Worm (Caenorhabditis elegans): Measurements from ENCODE around the gene C44B9.2.

Gene C44B9.2

ce11 chrIII:10875132-10875531 lies at the start of gene C44B9.2:
C44B9.2 (plus strand) TSS chrIII:10875432.
- no peak for TF ChIP-seq lin-13 (tag; optimal IDR thresholded peaks at IDR 0.05)
- TF ChIP-seq mab-5 (tag; optimal IDR thresholded peaks at IDR 0.05) = no peak
- no peak for TF ChIP-seq bed-3 (GFP tag; optimal IDR thresholded peaks at IDR 0.05)
- no peak for TF ChIP-seq mep-1 (tag; optimal IDR thresholded peaks at IDR 0.05)
- TF ChIP-seq ztf-11 (tag; optimal IDR thresholded peaks at IDR 0.05) = no peak
- TF ChIP-seq unc-39 (tag; optimal IDR thresholded peaks at IDR 0.05) = no peak

- TF ChIP-seq pha-4 (tag; optimal IDR thresholded peaks at IDR 0.05) = no peak
- TF ChIP-seq elt-1 (tag; optimal IDR thresholded peaks at IDR 0.05; ENCODE audit: borderline replicate concordance, insufficient read depth) = peak; percentile 59
- peak; percentile 6 for TF ChIP-seq zip-8 (tag; optimal IDR thresholded peaks at IDR 0.05)
Measured at ce11 chrIII:10831483-10831882, 43.7 kb upstream of the C44B9.2 start.

ce11 chrIII:10832636-10833035 lies 42.6 kb upstream of the C44B9.2 start, which contains the start of gene sbsp-1:
sbsp-1 (plus strand) TSS chrIII:10832936.
- TF ChIP-seq zip-8 (tag; optimal IDR thresholded peaks at IDR 0.05) (no peak), lsy-2 (tag; optimal IDR thresholded peaks at IDR 0.05) (no peak), unc-39 (tag; optimal IDR thresholded peaks at IDR 0.05) (no peak), ztf-11 (tag; optimal IDR thresholded peaks at IDR 0.05) (no peak), ham-2 (GFP tag; optimal IDR thresholded peaks at IDR 0.05) (no peak), mls-2 (tag; optimal IDR thresholded peaks at IDR 0.05) (no peak), nhr-28 (tag; optimal IDR thresholded peaks at IDR 0.05) (no peak), elt-3 (tag; optimal IDR thresholded peaks at IDR 0.05) (no peak), bed-3 (GFP tag; optimal IDR thresholded peaks at IDR 0.05) (no peak), nhr-76 (tag; optimal IDR thresholded peaks at IDR 0.05) (no peak), lin-13 (tag; optimal IDR thresholded peaks at IDR 0.05) (no peak), hlh-1 (tag; optimal IDR thresholded peaks at IDR 0.05) (no peak), nhr-237 (tag; optimal IDR thresholded peaks at IDR 0.05) (no peak), mep-1 (tag; optimal IDR thresholded peaks at IDR 0.05) (no peak), nhr-2 (tag; optimal IDR thresholded peaks at IDR 0.05) (no peak), M03D4.4 (tag; optimal IDR thresholded peaks at IDR 0.05) (no peak)

- TF ChIP-seq nhr-28 (tag; optimal IDR thresholded peaks at IDR 0.05) (no peak), unc-120 (tag; optimal IDR thresholded peaks at IDR 0.05; ENCODE audit: poor library complexity, severe bottlenecking) (no peak), mep-1 (tag; optimal IDR thresholded peaks at IDR 0.05) (peak; percentile 47), nhr-12 (tag; optimal IDR thresholded peaks at IDR 0.05) (no peak), lsy-2 (tag; optimal IDR thresholded peaks at IDR 0.05) (peak; percentile 54), ces-1 (GFP tag; optimal IDR thresholded peaks at IDR 0.05) (peak; percentile 56), pha-4 (tag; optimal IDR thresholded peaks at IDR 0.05) (peak; percentile 52), nhr-237 (tag; optimal IDR thresholded peaks at IDR 0.05) (peak; percentile 8), ceh-83 (GFP tag; optimal IDR thresholded peaks at IDR 0.05) (no peak), sptf-1 (tag; optimal IDR thresholded peaks at IDR 0.05) (peak; percentile 40), lin-13 (tag; optimal IDR thresholded peaks at IDR 0.05) (peak; percentile 80)
Measured at ce11 chrIII:10844873-10845272, 30.4 kb upstream of the C44B9.2 start, which contains the start of gene pde-12. pde-12 (minus strand) TSS chrIII:10845020.

DNA sequence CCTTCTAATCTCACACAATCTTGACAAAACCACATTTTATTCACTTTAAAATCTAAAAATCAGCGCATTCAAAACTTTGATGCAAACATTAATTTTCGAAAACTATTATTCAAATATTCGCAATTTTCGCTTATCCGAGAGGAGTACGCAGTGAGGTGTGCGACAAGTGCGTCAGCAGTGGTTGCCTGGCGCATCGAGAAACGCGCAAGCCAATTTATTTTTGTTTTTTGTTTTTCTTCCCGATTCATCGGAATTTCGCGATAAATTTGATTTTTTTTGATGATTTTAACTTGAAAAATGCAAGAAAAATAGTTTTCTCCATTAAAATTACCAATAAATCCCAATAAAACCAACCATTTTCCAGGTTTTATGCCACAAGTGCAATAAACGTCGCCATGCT lies 26.4 kb upstream of the C44B9.2 start, which contains the start of the genes fbxb-85 and hex-3:
TSS of gene fbxb-85 (minus strand) at position 106 of the 400 bp plus-strand sequence.
TSS of gene hex-3 (plus strand) at position 365 of the 400 bp plus-strand sequence.
- TF ChIP-seq blmp-1 (tag; optimal IDR thresholded peaks at IDR 0.05) = peak; percentile 31
- no peak for TF ChIP-seq ceh-83 (GFP tag; optimal IDR thresholded peaks at IDR 0.05)
- TF ChIP-seq pha-4 (tag; optimal IDR thresholded peaks at IDR 0.05) = peak; percentile 88
- peak; percentile 44 for TF ChIP-seq tbx-8 (GFP tag; optimal IDR thresholded peaks at IDR 0.05)
- TF ChIP-seq cnd-1 (tag; optimal IDR thresholded peaks at IDR 0.05) = peak; percentile 74
- peak; percentile 69 for TF ChIP-seq ceh-43 (GFP tag; optimal IDR thresholded peaks at IDR 0.05)
- TF ChIP-seq unc-39 (tag; optimal IDR thresholded peaks at IDR 0.05) = no peak
- peak; percentile 57 for TF ChIP-seq ceh-39 (tag; optimal IDR thresholded peaks at IDR 0.05)
- peak; percentile 59 for TF ChIP-seq unc-120 (tag; optimal IDR thresholded peaks at IDR 0.05; ENCODE audit: poor library complexity, severe bottlenecking)
- TF ChIP-seq unc-62 (GFP tag; optimal IDR thresholded peaks at IDR 0.05) = peak; percentile 2
- no peak for TF ChIP-seq snpc-4 (tag; optimal IDR thresholded peaks at IDR 0.05)
- TF ChIP-seq M03D4.4 (tag; optimal IDR thresholded peaks at IDR 0.05) = peak; percentile 87
- TF ChIP-seq elt-1 (tag; optimal IDR thresholded peaks at IDR 0.05; ENCODE audit: borderline replicate concordance, insufficient read depth) = peak; percentile 1
- TF ChIP-seq drap-1 (GFP tag; optimal IDR thresholded peaks at IDR 0.05) = peak; percentile 78
- TF ChIP-seq sptf-1 (tag; optimal IDR thresholded peaks at IDR 0.05) = peak; percentile 92
- TF ChIP-seq lin-32 (GFP tag; optimal IDR thresholded peaks at IDR 0.05) = peak; percentile 64
- no peak for TF ChIP-seq nhr-12 (tag; optimal IDR thresholded peaks at IDR 0.05)
- peak; percentile 47 for TF ChIP-seq flh-1 (GFP tag; optimal IDR thresholded peaks at IDR 0.05)
- TF ChIP-seq zip-8 (tag; optimal IDR thresholded peaks at IDR 0.05) = no peak
- TF ChIP-seq lin-13 (tag; optimal IDR thresholded peaks at IDR 0.05) = peak; percentile 80
- TF ChIP-seq bed-3 (GFP tag; optimal IDR thresholded peaks at IDR 0.05) = peak; percentile 46
- TF ChIP-seq mls-2 (tag; optimal IDR thresholded peaks at IDR 0.05) = peak; percentile 85
- peak; percentile 83 for TF ChIP-seq lsy-2 (tag; optimal IDR thresholded peaks at IDR 0.05)
- peak; percentile 90 for TF ChIP-seq ces-1 (GFP tag; optimal IDR thresholded peaks at IDR 0.05)
- no peak for TF ChIP-seq mab-5 (tag; optimal IDR thresholded peaks at IDR 0.05)
- TF ChIP-seq hlh-1 (tag; optimal IDR thresholded peaks at IDR 0.05) = peak; percentile 19
- TF ChIP-seq ztf-11 (tag; optimal IDR thresholded peaks at IDR 0.05) = peak; percentile 45
- peak; percentile 17 for TF ChIP-seq nhr-2 (tag; optimal IDR thresholded peaks at IDR 0.05)
- TF ChIP-seq nhr-237 (tag; optimal IDR thresholded peaks at IDR 0.05) = peak; percentile 83
- TF ChIP-seq sem-2 (GFP tag; optimal IDR thresholded peaks at IDR 0.05) = peak; percentile 60
- TF ChIP-seq mep-1 (tag; optimal IDR thresholded peaks at IDR 0.05) = peak; percentile 97
- TF ChIP-seq nhr-28 (tag; optimal IDR thresholded peaks at IDR 0.05) = no peak
- TF ChIP-seq nhr-76 (tag; optimal IDR thresholded peaks at IDR 0.05) = no peak
- peak; percentile 51 for TF ChIP-seq ham-2 (GFP tag; optimal IDR thresholded peaks at IDR 0.05)
- TF ChIP-seq elt-3 (tag; optimal IDR thresholded peaks at IDR 0.05) = peak; percentile 2
